Worm (Caenorhabditis elegans) whole organism, L2 larva: ENCODE results near the gene irld-1.

ENCODE experiments used
- nhr-6 ChIP-seq: fragments of 150-350 bp; optimal IDR thresholded peaks from 2 replicates; lab custom pipeline; 2014; ENCODE audit warnings: missing biosample characterization, missing genetic modification characterization
- nhr-77 ChIP-seq: fragments of 150-350 bp; optimal IDR thresholded peaks from 2 replicates; lab custom pipeline; 2014; ENCODE audit warnings: missing biosample characterization, missing genetic modification characterization
- snpc-4 ChIP-seq: fragments of 150-350 bp; optimal IDR thresholded peaks from 2 replicates; lab custom pipeline; 2014; ENCODE audit warnings: missing biosample characterization, missing genetic modification characterization
- unc-39 ChIP-seq: fragments of 150-350 bp; optimal IDR thresholded peaks from 2 replicates; lab custom pipeline; 2014; ENCODE audit warnings: missing biosample characterization, missing genetic modification characterization
- ztf-4 ChIP-seq: fragments of 150-350 bp; optimal IDR thresholded peaks from 2 replicates; lab custom pipeline; 2014; ENCODE audit warnings: missing biosample characterization, missing genetic modification characterization

- no peak for TF ChIP-seq ztf-4 (tag; lab: Kevin White, UChicago)
- no peak for TF ChIP-seq snpc-4
- TF ChIP-seq nhr-77: no peak
- peak; percentile 27 for TF ChIP-seq nhr-6 (tag; lab: Kevin White, UChicago)
- TF ChIP-seq unc-39 (tag; lab: Kevin White, UChicago): no peak
Measured at ce11 chrV:4371309-4371933, 34.9 kb downstream of the irld-1 start, which contains the start of the genes gmpr-1 and fipp-1.
